Worm (Caenorhabditis elegans): ENCODE data around the gene cct-5.
A peak's percentile ranks its signal among the peaks of the same experiment; 100 is the strongest.

Gene cct-5

ce11 chrIII:4456579-4456978, 51.3 kb downstream of the cct-5 start:
- TF ChIP-seq tab-1 (GFP tag; IDR thresholded peaks at IDR 0.05) (no peak), ztf-23 (GFP tag; IDR thresholded peaks at IDR 0.05) (no peak), flt-1 (GFP tag; IDR thresholded peaks at IDR 0.05) (no peak), klf-2 (GFP tag; conservative IDR thresholded peaks at IDR 0.05) (no peak), med-1 (GFP tag; optimal IDR thresholded peaks at IDR 0.05; ENCODE audit: insufficient read depth) (no peak), ref-1 (GFP tag; conservative IDR thresholded peaks at IDR 0.05) (no peak), ztf-29 (GFP tag; IDR thresholded peaks at IDR 0.05) (no peak), T22C8.4 (GFP tag; IDR thresholded peaks at IDR 0.05) (no peak), cog-1 (tag; optimal IDR thresholded peaks at IDR 0.05) (no peak)

- TF ChIP-seq med-1 (GFP tag; optimal IDR thresholded peaks at IDR 0.05; ENCODE audit: insufficient read depth) (no peak), ztf-29 (GFP tag; IDR thresholded peaks at IDR 0.05) (no peak), klf-2 (GFP tag; conservative IDR thresholded peaks at IDR 0.05) (no peak), flt-1 (GFP tag; IDR thresholded peaks at IDR 0.05) (no peak), ref-1 (GFP tag; conservative IDR thresholded peaks at IDR 0.05) (no peak), ztf-23 (GFP tag; IDR thresholded peaks at IDR 0.05) (no peak), T22C8.4 (GFP tag; IDR thresholded peaks at IDR 0.05) (no peak), cog-1 (tag; optimal IDR thresholded peaks at IDR 0.05) (no peak), tab-1 (GFP tag; IDR thresholded peaks at IDR 0.05) (no peak)
These were observed 53.0 kb downstream of the cct-5 start for ce11 chrIII:4454919-4455318.

- TF ChIP-seq ztf-29 (GFP tag; IDR thresholded peaks at IDR 0.05) (no peak), flt-1 (GFP tag; IDR thresholded peaks at IDR 0.05) (no peak), ztf-23 (GFP tag; IDR thresholded peaks at IDR 0.05) (no peak), cog-1 (tag; optimal IDR thresholded peaks at IDR 0.05) (no peak), ref-1 (GFP tag; conservative IDR thresholded peaks at IDR 0.05) (no peak), T22C8.4 (GFP tag; IDR thresholded peaks at IDR 0.05) (no peak)
These were observed 54.1 kb downstream of the cct-5 start for ce11 chrIII:4453768-4454167.

- no peak for TF ChIP-seq tab-1 (GFP tag; IDR thresholded peaks at IDR 0.05)
- no peak for TF ChIP-seq cog-1 (tag; optimal IDR thresholded peaks at IDR 0.05)
- no peak for TF ChIP-seq ztf-23 (GFP tag; IDR thresholded peaks at IDR 0.05)
- TF ChIP-seq flt-1 (GFP tag; IDR thresholded peaks at IDR 0.05): no peak
- TF ChIP-seq T22C8.4 (GFP tag; IDR thresholded peaks at IDR 0.05): no peak
- no peak for TF ChIP-seq ztf-29 (GFP tag; IDR thresholded peaks at IDR 0.05)
- no peak for TF ChIP-seq klf-2 (GFP tag; conservative IDR thresholded peaks at IDR 0.05)
- no peak for TF ChIP-seq ref-1 (GFP tag; conservative IDR thresholded peaks at IDR 0.05)
- TF ChIP-seq med-1 (GFP tag; optimal IDR thresholded peaks at IDR 0.05; ENCODE audit: insufficient read depth): no peak
These were observed 54.6 kb downstream of the cct-5 start for ce11 chrIII:4453301-4453700.

- no peak for TF ChIP-seq T22C8.4 (GFP tag; IDR thresholded peaks at IDR 0.05)
- TF ChIP-seq ztf-29 (GFP tag; IDR thresholded peaks at IDR 0.05): no peak
- TF ChIP-seq ref-1 (GFP tag; conservative IDR thresholded peaks at IDR 0.05): no peak
- no peak for TF ChIP-seq flt-1 (GFP tag; IDR thresholded peaks at IDR 0.05)
- no peak for TF ChIP-seq med-1 (GFP tag; optimal IDR thresholded peaks at IDR 0.05; ENCODE audit: insufficient read depth)
- TF ChIP-seq klf-2 (GFP tag; conservative IDR thresholded peaks at IDR 0.05): no peak
- TF ChIP-seq tab-1 (GFP tag; IDR thresholded peaks at IDR 0.05): no peak
- TF ChIP-seq ztf-23 (GFP tag; IDR thresholded peaks at IDR 0.05): no peak
- no peak for TF ChIP-seq cog-1 (tag; optimal IDR thresholded peaks at IDR 0.05)
These were observed 55.2 kb downstream of the cct-5 start for ce11 chrIII:4452749-4453148.

- TF ChIP-seq tab-1 (GFP tag; IDR thresholded peaks at IDR 0.05) (peak; percentile 49; the same call in 1 of the 2 replicates), klf-2 (GFP tag; conservative IDR thresholded peaks at IDR 0.05) (no peak), flt-1 (GFP tag; IDR thresholded peaks at IDR 0.05) (0 out of 2 replicates have a peak, but pooled peaks have one; percentile 13), T22C8.4 (GFP tag; IDR thresholded peaks at IDR 0.05) (no peak), cog-1 (tag; optimal IDR thresholded peaks at IDR 0.05) (no peak), ref-1 (GFP tag; conservative IDR thresholded peaks at IDR 0.05) (no peak), med-1 (GFP tag; optimal IDR thresholded peaks at IDR 0.05; ENCODE audit: insufficient read depth) (no peak), ztf-29 (GFP tag; IDR thresholded peaks at IDR 0.05) (no peak), ztf-23 (GFP tag; IDR thresholded peaks at IDR 0.05) (0 out of 2 replicates have a peak, but pooled peaks have one; percentile 5)
These were observed 57.0 kb downstream of the cct-5 start for ce11 chrIII:4450773-4451423.

ce11 chrIII:4449893-4450579, 57.9 kb downstream of the cct-5 start, which contains the start of gene ceh-43:
TSS of gene ceh-43 (minus strand) at chrIII:4449943.
- no peak for TF ChIP-seq tab-1 (GFP tag; IDR thresholded peaks at IDR 0.05)
- no peak for TF ChIP-seq klf-2 (GFP tag; conservative IDR thresholded peaks at IDR 0.05)
- no peak for TF ChIP-seq cog-1 (tag; optimal IDR thresholded peaks at IDR 0.05)
- no peak for TF ChIP-seq flt-1 (GFP tag; IDR thresholded peaks at IDR 0.05)
- no peak for TF ChIP-seq ref-1 (GFP tag; conservative IDR thresholded peaks at IDR 0.05)
- TF ChIP-seq ztf-23 (GFP tag; IDR thresholded peaks at IDR 0.05): no peak
- no peak for TF ChIP-seq T22C8.4 (GFP tag; IDR thresholded peaks at IDR 0.05)
- TF ChIP-seq med-1 (GFP tag; optimal IDR thresholded peaks at IDR 0.05; ENCODE audit: insufficient read depth): no peak
- no peak for TF ChIP-seq ztf-29 (GFP tag; IDR thresholded peaks at IDR 0.05)

- TF ChIP-seq tab-1 (GFP tag; IDR thresholded peaks at IDR 0.05) (no peak), cog-1 (tag; optimal IDR thresholded peaks at IDR 0.05) (no peak), klf-2 (GFP tag; conservative IDR thresholded peaks at IDR 0.05) (no peak), ztf-29 (GFP tag; IDR thresholded peaks at IDR 0.05) (no peak), med-1 (GFP tag; optimal IDR thresholded peaks at IDR 0.05; ENCODE audit: insufficient read depth) (no peak), ztf-23 (GFP tag; IDR thresholded peaks at IDR 0.05) (no peak), ref-1 (GFP tag; conservative IDR thresholded peaks at IDR 0.05) (no peak), T22C8.4 (GFP tag; IDR thresholded peaks at IDR 0.05) (no peak), flt-1 (GFP tag; IDR thresholded peaks at IDR 0.05) (no peak)
These were observed 58.6 kb downstream of the cct-5 start for ce11 chrIII:4449357-4449756.

Data from whole organism, midembryonic.